Worm (Caenorhabditis elegans) whole organism, mixed stage, embryonic: ENCODE measurements around the gene T10C6.10.

Experiments used
- blmp-1 ChIP-seq: fragments of 150-350 bp; optimal IDR thresholded peaks from 2 replicates; lab custom pipeline; 2014; ENCODE audit warnings: missing biosample characterization, missing genetic modification characterization
- lin-13 ChIP-seq: fragments of 150-350 bp; optimal IDR thresholded peaks from 2 replicates; lab custom pipeline; 2014; ENCODE audit warnings: missing biosample characterization, missing genetic modification characterization
- snpc-4 ChIP-seq: fragments of 150-350 bp; optimal IDR thresholded peaks from 2 replicates; lab custom pipeline; 2014; ENCODE audit warnings: missing biosample characterization, missing genetic modification characterization
- unc-120 ChIP-seq: sonication (generic microtip); optimal IDR thresholded peaks from 2 replicates; lab custom pipeline; 2017; ENCODE audit warnings: missing genetic modification characterization, missing compliant biosample characterization; ENCODE audit not compliant: poor library complexity, severe bottlenecking
- unc-62 ChIP-seq: fragments of 150-350 bp; optimal IDR thresholded peaks from 2 replicates; lab custom pipeline; 2014; ENCODE audit warnings: missing biosample characterization, missing genetic modification reagents, missing genetic modification characterization

DNA sequence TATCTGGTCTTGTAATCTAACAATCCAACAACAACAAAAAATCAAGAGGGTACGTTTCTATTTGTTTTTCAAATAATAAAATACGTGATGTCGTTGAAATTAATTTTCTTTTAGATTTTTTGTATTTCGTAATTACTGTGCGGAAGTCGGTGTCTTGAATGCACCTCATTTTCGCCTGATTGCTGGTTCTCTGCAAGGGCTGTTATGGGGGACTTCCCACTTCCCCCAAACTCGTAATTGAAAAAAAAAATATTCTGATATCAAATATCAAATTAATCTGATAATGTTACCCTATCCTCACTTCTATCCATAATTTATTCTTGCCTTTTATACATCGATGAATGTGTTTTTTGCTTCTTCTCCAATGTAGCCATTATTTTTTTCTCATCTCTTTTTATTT lies 48.1 kb upstream of the T10C6.10 start, which contains the start of gene F36G9.15:
- TF ChIP-seq unc-120 (tag; lab: Kevin White, UChicago): no peak
- TF ChIP-seq snpc-4 (tag; lab: Kevin White, UChicago): no peak
- TF ChIP-seq lin-13: no peak
- TF ChIP-seq blmp-1: no peak
- TF ChIP-seq unc-62 (GFP tag; lab: Kevin White, UChicago): no peak
